Worm (Caenorhabditis elegans) whole organism, young adult: ENCODE measurements around the gene nkcc-1.

ENCODE experiments used
- B0336.3 ChIP-seq: fragments of 200-800 bp; sonication (Bioruptor generic); IDR thresholded peaks from 2 replicates; pipeline ENCODE4 v1.3.6; 2022; ENCODE audit warnings: missing genetic modification characterization, missing compliant biosample characterization
- D2030.7 ChIP-seq: fragments of 200-800 bp; sonication (Bioruptor generic); IDR thresholded peaks from 2 replicates; pipeline ENCODE4 v1.3.6; 2022; ENCODE audit warnings: missing genetic modification reagents, missing genetic modification characterization, missing compliant biosample characterization
- F10E7.11 ChIP-seq: sonication (generic microtip); optimal IDR thresholded peaks from 2 replicates; lab custom pipeline; 2017; ENCODE audit warnings: mild to moderate bottlenecking, missing genetic modification characterization, moderate library complexity, missing compliant biosample characterization
- F22D6.2 ChIP-seq: sonication (generic microtip); optimal IDR thresholded peaks from 2 replicates; lab custom pipeline; 2016; ENCODE audit warnings: mild to moderate bottlenecking, missing genetic modification characterization, missing compliant biosample characterization
- Y53F4B.3 ChIP-seq: fragments of 200-800 bp; sonication (Bioruptor generic); IDR thresholded peaks from 2 replicates; pipeline ENCODE4 v1.3.6; 2022; ENCODE audit warnings: missing genetic modification reagents, missing genetic modification characterization, missing compliant biosample characterization
- Y79H2A.3 ChIP-seq: fragments of 200-800 bp; sonication (Bioruptor generic); conservative IDR thresholded peaks from 2 replicates; pipeline ENCODE4 v1.3.6; 2022; ENCODE audit warnings: missing genetic modification reagents, missing genetic modification characterization, missing compliant biosample characterization
- Y95B8A.8 ChIP-seq: fragments of 200-800 bp; sonication (Bioruptor generic); IDR thresholded peaks from 2 replicates; pipeline ENCODE4 v1.3.6; 2022; ENCODE audit warnings: missing genetic modification reagents, missing genetic modification characterization, missing compliant biosample characterization
- ZK185.1 ChIP-seq: sonication (generic microtip); optimal IDR thresholded peaks from 2 replicates; lab custom pipeline; 2016; ENCODE audit warnings: mild to moderate bottlenecking, missing genetic modification characterization, missing compliant biosample characterization; ENCODE audit not compliant: poor library complexity, severe bottlenecking
- akir-1 ChIP-seq: fragments of 200-800 bp; sonication (Bioruptor generic); optimal IDR thresholded peaks from 2 replicates; lab custom pipeline; 2018; ENCODE audit warnings: mild to moderate bottlenecking, missing genetic modification characterization, moderate library complexity, missing compliant biosample characterization
- atf-7 ChIP-seq: sonication (generic microtip); optimal IDR thresholded peaks from 2 replicates; lab custom pipeline; 2017; ENCODE audit warnings: mild to moderate bottlenecking, missing genetic modification characterization, missing compliant biosample characterization
- attf-3 ChIP-seq: fragments of 200-800 bp; sonication (Bioruptor generic); conservative IDR thresholded peaks from 2 replicates; pipeline ENCODE4 v1.3.6; 2022; ENCODE audit warnings: missing genetic modification reagents, missing genetic modification characterization, missing compliant biosample characterization
- attf-5 ChIP-seq: fragments of 200-800 bp; sonication (Bioruptor generic); optimal IDR thresholded peaks from 2 replicates; lab custom pipeline; 2018; ENCODE audit warnings: mild to moderate bottlenecking, missing genetic modification characterization, missing compliant biosample characterization
- dpff-1 ChIP-seq: sonication (generic microtip); optimal IDR thresholded peaks from 2 replicates; lab custom pipeline; 2017; ENCODE audit warnings: mild to moderate bottlenecking, missing genetic modification characterization, missing compliant biosample characterization
- egrh-3 ChIP-seq: fragments of 200-800 bp; sonication (Bioruptor generic); IDR thresholded peaks from 2 replicates; pipeline ENCODE4 v1.3.6; 2022; ENCODE audit warnings: missing genetic modification reagents, missing genetic modification characterization, missing compliant biosample characterization
- ets-4 ChIP-seq: fragments of 200-800 bp; sonication (Bioruptor generic); optimal IDR thresholded peaks from 2 replicates; lab custom pipeline; 2018; ENCODE audit warnings: mild to moderate bottlenecking, missing genetic modification characterization, missing compliant biosample characterization
- gei-17 ChIP-seq: fragments of 200-800 bp; sonication (Bioruptor generic); optimal IDR thresholded peaks from 2 replicates; lab custom pipeline; 2018; ENCODE audit warnings: mild to moderate bottlenecking, missing genetic modification characterization, missing compliant biosample characterization
- hmg-1.2 ChIP-seq: fragments of 200-800 bp; sonication (Bioruptor generic); IDR thresholded peaks from 2 replicates; pipeline ENCODE4 v1.3.6; 2022; ENCODE audit warnings: missing genetic modification reagents, missing genetic modification characterization, missing compliant biosample characterization
- hrde-1 ChIP-seq: sonication (generic microtip); optimal IDR thresholded peaks from 2 replicates; lab custom pipeline; 2016; ENCODE audit warnings: missing genetic modification characterization, mild to moderate bottlenecking, missing compliant biosample characterization, moderate library complexity, missing genotype, missing genetic modification reagents, borderline replicate concordance
- lin-35 ChIP-seq, 3 experiments: fragments of 150-350 bp in 2 of 3; sonication (generic microtip) in 1 of 3; optimal IDR thresholded peaks; 2 replicates each; lab custom pipeline; 2014 to 2018; ENCODE audit warnings: missing biosample characterization in 3 of 3, missing genetic modification characterization in 3 of 3, missing genetic modification reagents in 3 of 3
- lin-40 ChIP-seq: sonication (generic microtip); optimal IDR thresholded peaks from 2 replicates; lab custom pipeline; 2016; ENCODE audit warnings: missing genetic modification characterization, mild to moderate bottlenecking, missing compliant biosample characterization, missing genotype, missing genetic modification reagents
- lsy-27 ChIP-seq: sonication (generic microtip); optimal IDR thresholded peaks from 2 replicates; lab custom pipeline; 2017; ENCODE audit warnings: missing genetic modification characterization, mild to moderate bottlenecking, missing compliant biosample characterization, antibody characterized with exemption, missing genotype, borderline replicate concordance; ENCODE audit not compliant: insufficient read depth
- mcd-1 ChIP-seq: fragments of 200-800 bp; sonication (Bioruptor generic); IDR thresholded peaks from 2 replicates; pipeline ENCODE4 v1.3.6; 2022; ENCODE audit warnings: missing genetic modification reagents, missing genetic modification characterization, missing compliant biosample characterization
- mxl-1 ChIP-seq: sonication (generic microtip); optimal IDR thresholded peaks from 2 replicates; lab custom pipeline; 2016; ENCODE audit warnings: missing genetic modification characterization, missing compliant biosample characterization
- nfya-2 ChIP-seq: fragments of 200-800 bp; sonication (Bioruptor generic); IDR thresholded peaks from 2 replicates; pipeline ENCODE4 v1.3.6; 2022; ENCODE audit warnings: missing genetic modification reagents, missing genetic modification characterization, missing compliant biosample characterization
- nhr-90 ChIP-seq: sonication (generic microtip); optimal IDR thresholded peaks from 2 replicates; lab custom pipeline; 2016; ENCODE audit warnings: missing genotype, mild to moderate bottlenecking, missing genetic modification characterization, missing compliant biosample characterization
- rpc-1 ChIP-seq, 2 experiments: fragments of 150-350 bp in 1 of 2; sonication (generic microtip) in 1 of 2; optimal IDR thresholded peaks; 2 replicates each; lab custom pipeline; 2014 to 2018; ENCODE audit warnings: missing biosample characterization in 1 of 2, missing genetic modification characterization in 1 of 2, missing genetic modification reagents in 1 of 2, missing genotype in 1 of 2
- sea-2 ChIP-seq: fragments of 200-800 bp; sonication (Bioruptor generic); IDR thresholded peaks from 2 replicates; pipeline ENCODE4 v1.3.6; 2022; ENCODE audit warnings: missing genetic modification characterization, missing compliant biosample characterization
- snpc-1.1 ChIP-seq: sonication (generic microtip); optimal IDR thresholded peaks from 2 replicates; lab custom pipeline; 2017; ENCODE audit warnings: missing genetic modification characterization, mild to moderate bottlenecking, missing compliant biosample characterization, antibody characterized with exemption, moderate library complexity, missing genotype, missing genetic modification reagents; ENCODE audit not compliant: insufficient read depth
- sptf-2 ChIP-seq: fragments of 200-800 bp; sonication (Bioruptor generic); optimal IDR thresholded peaks from 2 replicates; lab custom pipeline; 2018; ENCODE audit warnings: mild to moderate bottlenecking, missing genetic modification characterization, missing compliant biosample characterization
- xnd-1 ChIP-seq: sonication (generic microtip); optimal IDR thresholded peaks from 2 replicates; lab custom pipeline; 2016; ENCODE audit warnings: missing genotype, missing genetic modification reagents, missing genetic modification characterization, missing compliant biosample characterization
- zfh-2 ChIP-seq: fragments of 200-800 bp; sonication (Bioruptor generic); conservative IDR thresholded peaks from 2 replicates; pipeline ENCODE4 v1.3.6; 2022; ENCODE audit warnings: missing genetic modification reagents, missing genetic modification characterization, missing compliant biosample characterization
- ztf-25 ChIP-seq: fragments of 200-800 bp; sonication (Bioruptor generic); IDR thresholded peaks from 2 replicates; pipeline ENCODE4 v1.3.6; 2022; ENCODE audit warnings: missing genetic modification reagents, missing genetic modification characterization, missing compliant biosample characterization

nkcc-1 gene

DNA sequence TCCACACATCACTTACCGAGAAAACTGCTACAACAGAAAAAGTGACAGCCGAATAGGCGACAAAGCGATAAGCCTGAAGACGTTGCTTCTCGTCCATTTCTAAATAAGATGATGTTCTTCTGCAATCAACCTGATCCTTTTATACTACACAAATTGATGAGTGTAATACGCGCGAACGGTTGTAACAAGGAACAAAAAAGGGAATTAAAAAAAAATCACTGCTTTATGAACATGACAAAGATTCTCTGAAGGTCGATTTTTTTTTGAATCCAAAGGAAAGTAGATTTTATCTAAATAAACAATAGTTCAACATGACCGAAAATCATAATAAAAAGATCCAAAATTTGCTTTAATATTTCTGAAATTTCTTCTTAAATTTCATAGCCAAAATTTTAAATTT, 24.6 kb downstream of the nkcc-1 start, which contains the start of gene col-133:
col-133 (minus strand) TSS at position 101 of the 400 bp plus-strand sequence.
- no peak for TF ChIP-seq ztf-25 (GFP tag; lab: Robert Waterston, UW)
- TF ChIP-seq F22D6.2 (tag; lab: Kevin White, UChicago), result no peak
- TF ChIP-seq ZK185.1 (tag; lab: Kevin White, UChicago), result no peak
- no peak for TF ChIP-seq snpc-1.1 (tag; lab: Kevin White, UChicago)
- no peak for TF ChIP-seq sptf-2 (GFP tag; lab: Kevin White, UChicago)
- TF ChIP-seq dpff-1 (tag; lab: Kevin White, UChicago), result no peak
- TF ChIP-seq, all 124 proteins: peak for 0

DNA sequence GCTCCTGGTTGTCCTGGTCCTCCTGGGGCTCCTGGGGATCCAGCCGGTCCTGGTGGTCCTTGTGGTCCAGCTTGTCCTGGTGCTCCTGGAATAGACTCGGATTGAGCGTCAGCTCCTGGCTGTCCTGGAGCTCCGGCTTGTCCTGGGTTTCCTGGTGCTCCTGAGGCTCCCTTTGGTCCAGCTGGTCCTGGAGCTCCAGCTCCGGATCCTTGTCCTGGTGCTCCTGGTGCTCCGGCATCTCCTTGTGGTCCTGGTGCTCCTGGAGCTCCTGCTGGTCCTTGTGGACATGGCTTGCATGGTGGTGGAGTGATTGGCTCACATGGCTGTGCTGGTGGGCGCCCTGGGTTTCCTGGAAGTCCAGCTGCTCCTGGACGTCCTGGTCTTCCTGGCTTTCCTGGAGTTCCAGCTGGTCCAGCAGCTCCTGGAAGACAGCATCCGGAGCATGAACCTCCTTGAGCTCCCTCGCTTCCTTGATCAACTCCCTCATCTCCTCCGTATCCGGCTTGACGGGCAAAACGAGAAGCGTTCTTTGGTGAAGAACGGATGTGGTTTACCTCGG, 25.2 kb downstream of the nkcc-1 start:
- peak; percentile 45 for TF ChIP-seq lin-40 (tag; lab: Kevin White, UChicago)
- no peak for TF ChIP-seq F10E7.11 (tag; lab: Kevin White, UChicago)
- TF ChIP-seq mcd-1 (GFP tag; lab: Robert Waterston, UW), result peak; percentile 16; the same call in 1 of the 2 replicates
- peak; percentile 2 for TF ChIP-seq attf-5 (GFP tag; lab: Kevin White, UChicago)
- no peak for TF ChIP-seq Y79H2A.3
- TF ChIP-seq zfh-2 (GFP tag; lab: Robert Waterston, UW), result peak; percentile 87
- peak; percentile 95 for TF ChIP-seq egrh-3 (GFP tag; lab: Robert Waterston, UW)

DNA sequence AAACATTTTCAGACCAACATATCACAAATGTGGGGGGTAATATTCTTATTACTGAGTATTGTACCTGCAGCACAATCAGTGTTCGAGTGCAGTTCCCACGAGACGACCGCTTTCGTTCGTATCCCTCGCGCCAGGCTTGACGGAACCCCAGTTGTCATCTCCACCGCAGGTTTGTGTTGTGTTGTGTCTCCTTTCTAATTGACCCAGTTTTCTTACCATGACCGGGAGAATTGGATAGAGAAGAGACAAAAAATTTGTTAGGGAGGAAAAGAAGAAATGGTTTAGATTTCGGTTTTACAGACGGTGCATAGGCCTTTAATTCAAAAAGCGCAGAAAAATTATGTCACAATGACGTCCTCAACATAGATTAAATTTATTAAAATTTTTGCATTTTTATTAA, 32.6 kb downstream of the nkcc-1 start, which contains the start of gene noah-2:
noah-2 (plus strand) TSS at position 13 of the 400 bp plus-strand sequence.
- no peak for TF ChIP-seq lin-35 (GFP tag; optimal IDR thresholded peaks at IDR 0.05; lab: Kevin White, UChicago)
- no peak for TF ChIP-seq hmg-1.2 (GFP tag; lab: Robert Waterston, UW)
- no peak for TF ChIP-seq zfh-2 (GFP tag; lab: Robert Waterston, UW)
- no peak for TF ChIP-seq snpc-1.1 (tag; lab: Kevin White, UChicago)
- TF ChIP-seq nhr-90 (tag; lab: Kevin White, UChicago), result no peak
- no peak for TF ChIP-seq F22D6.2 (tag; lab: Kevin White, UChicago)
- no peak for TF ChIP-seq sea-2 (GFP tag; lab: Robert Waterston, UW)
- no peak for TF ChIP-seq Y95B8A.8 (GFP tag; lab: Robert Waterston, UW)
- TF ChIP-seq gei-17 (GFP tag; lab: Kevin White, UChicago), result no peak
- no peak for TF ChIP-seq mxl-1 (tag; lab: Kevin White, UChicago)
- TF ChIP-seq ets-4 (GFP tag; lab: Kevin White, UChicago), result no peak
- no peak for TF ChIP-seq attf-3 (GFP tag; lab: Robert Waterston, UW)
- no peak for TF ChIP-seq rpc-1 (optimal IDR thresholded peaks at IDR 0.05; lab: Kevin White, UChicago)
- no peak for TF ChIP-seq rpc-1 (tag; optimal IDR thresholded peaks at IDR 0.05; lab: Kevin White, UChicago)

DNA sequence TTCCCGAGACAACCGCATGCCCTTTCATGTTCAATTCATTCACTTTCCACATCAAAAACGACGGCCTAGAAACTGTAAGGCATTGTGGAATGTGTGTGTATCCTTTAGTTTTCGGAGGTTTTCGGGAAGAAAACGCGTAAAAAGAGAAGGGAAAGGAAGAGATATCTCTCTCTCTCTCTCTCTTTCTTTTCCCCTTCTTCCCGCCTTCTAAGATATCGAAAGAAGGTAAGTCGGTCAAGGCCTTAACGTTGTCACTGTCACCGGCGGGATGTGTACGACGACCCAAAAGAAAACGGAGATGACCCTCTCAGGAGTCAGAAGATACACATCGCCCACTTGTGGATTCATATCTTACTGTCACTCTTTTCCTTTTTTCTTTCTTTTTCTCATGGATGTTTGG, 34.1 kb downstream of the nkcc-1 start:
- TF ChIP-seq nfya-2 (GFP tag; lab: Robert Waterston, UW) (no peak), Y53F4B.3 (GFP tag; lab: Robert Waterston, UW) (no peak), akir-1 (GFP tag; lab: Kevin White, UChicago) (no peak), atf-7 (no peak), B0336.3 (GFP tag; lab: Robert Waterston, UW) (no peak), egrh-3 (GFP tag; lab: Robert Waterston, UW) (no peak)
- TF ChIP-seq, all 124 proteins: peak for 0

DNA sequence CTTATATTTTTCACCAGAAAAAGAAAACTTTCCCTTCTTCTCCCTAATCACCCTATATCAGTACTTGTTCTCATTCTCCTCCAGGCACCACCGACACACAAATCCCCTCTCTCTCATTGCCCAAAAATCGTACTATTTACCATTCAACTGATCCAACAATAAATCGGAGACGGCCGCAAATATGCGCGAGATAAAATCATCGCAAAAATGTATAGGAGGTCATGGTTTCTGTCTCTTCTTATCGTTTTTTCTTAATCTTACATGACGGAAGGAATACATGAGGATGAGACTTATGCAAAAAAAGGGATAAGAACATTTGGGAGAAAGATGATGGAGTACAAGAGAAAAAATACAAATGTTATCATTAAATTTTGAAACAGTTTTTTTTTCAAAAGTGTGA, 37.5 kb downstream of the nkcc-1 start:
- TF ChIP-seq attf-5 (GFP tag; lab: Kevin White, UChicago), result no peak
- no peak for TF ChIP-seq xnd-1 (tag; lab: Kevin White, UChicago)
- no peak for TF ChIP-seq hrde-1
- no peak for TF ChIP-seq D2030.7 (GFP tag; lab: Robert Waterston, UW)
- no peak for TF ChIP-seq akir-1 (GFP tag; lab: Kevin White, UChicago)
- no peak for TF ChIP-seq lsy-27 (tag; lab: Kevin White, UChicago)
